Worm (Caenorhabditis elegans) whole organism, dauer: Measurements from ENCODE around the gene fipr-21.

Experiments
- unc-62 ChIP-seq: sonication (generic microtip); optimal IDR thresholded peaks from 2 replicates; lab custom pipeline; 2017; ENCODE audit warnings: missing biosample characterization, missing genetic modification reagents, missing genetic modification characterization

fipr-21 gene

DNA sequence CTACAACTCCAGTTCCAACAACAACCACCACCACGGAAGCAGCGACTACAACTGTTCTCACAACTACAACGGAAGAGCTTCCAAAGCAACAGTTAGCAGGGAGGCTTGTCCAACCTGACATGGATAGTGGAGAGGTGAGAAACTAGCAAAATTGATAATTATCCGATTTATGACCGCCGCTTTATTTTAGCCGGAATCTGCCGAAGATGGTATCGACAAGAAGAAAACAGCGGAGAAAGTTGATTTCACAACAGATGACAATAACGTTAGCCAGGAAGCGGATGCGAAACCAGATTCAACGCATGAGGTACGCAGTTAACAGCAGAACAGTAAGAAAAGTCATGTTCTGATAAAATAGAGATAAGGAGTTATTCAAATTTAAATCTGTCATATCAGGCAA lies 14.1 kb downstream of the fipr-21 start:
- no peak for TF ChIP-seq unc-62 (GFP tag; lab: Kevin White, UChicago)

DNA sequence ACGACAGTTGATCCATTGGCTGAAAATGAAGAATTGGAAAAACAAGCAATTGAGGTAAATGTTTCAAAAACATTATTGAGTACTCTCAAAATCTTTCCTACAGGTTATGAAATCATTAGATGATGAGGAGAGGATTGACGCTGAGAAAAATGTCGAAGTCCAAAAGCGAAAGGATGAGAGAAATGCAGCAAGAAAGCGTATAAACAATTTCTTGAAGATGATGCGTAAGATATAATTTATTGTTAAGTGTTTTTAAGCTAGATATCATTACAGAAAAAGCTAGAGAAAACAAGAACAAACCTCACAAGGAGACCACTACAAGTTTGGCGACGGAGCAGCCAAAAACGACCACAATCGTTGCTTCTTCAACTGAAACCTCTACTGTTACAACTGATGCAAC lies 15.3 kb downstream of the fipr-21 start:
- TF ChIP-seq unc-62 (GFP tag; lab: Kevin White, UChicago) = no peak

DNA sequence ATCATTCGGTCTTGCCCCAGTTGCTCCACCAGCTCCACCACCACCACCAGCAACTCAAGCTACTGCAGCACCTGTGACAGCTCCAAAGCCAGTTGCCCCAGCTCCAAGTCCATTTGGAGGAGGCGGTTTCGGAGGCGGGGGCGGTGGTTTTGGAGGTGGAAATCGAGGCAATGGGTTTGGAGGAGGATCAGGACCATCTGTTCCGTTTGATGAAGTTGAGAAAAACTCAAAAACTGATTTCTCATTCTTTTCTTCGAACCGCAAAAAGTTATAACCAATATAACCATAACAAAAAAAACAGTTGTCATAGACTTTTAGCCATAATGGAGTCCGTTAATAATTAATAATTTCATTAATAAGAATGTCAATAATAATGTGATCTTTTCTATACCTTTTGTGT lies 17.1 kb downstream of the fipr-21 start:
- TF ChIP-seq unc-62 (GFP tag; lab: Kevin White, UChicago) = no peak

DNA sequence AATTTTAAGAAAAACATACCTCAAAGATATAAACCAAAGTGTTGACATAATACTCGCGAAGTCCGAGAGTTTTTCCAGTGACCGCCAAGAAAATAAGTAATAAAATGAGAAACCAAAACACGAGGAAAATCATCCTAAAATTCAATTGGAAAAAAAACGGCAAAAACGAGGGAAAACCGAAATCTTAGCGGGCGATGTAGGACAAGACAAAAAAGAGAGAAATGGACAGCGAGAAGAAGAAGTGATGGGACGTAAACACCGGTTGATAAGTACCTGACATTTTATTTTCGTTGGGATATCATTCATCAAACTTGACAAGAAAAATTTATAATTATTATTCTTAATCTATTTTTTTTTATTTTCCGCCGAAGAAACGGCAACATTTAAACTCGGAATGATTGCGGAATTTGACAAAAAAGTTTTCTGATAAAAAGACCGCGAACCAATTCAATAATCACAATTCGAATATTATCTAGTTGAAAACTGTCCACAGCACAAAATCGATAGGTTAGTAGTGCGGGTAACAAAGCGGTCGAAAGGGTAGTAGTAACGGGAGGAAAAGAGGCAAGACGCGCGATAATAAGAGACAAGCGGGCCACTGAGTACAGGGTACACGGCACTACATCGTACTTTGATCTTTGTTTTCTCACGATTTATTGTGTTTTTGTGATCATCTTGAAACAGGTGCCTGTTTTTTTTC lies 23.1 kb downstream of the fipr-21 start, which contains the start of gene acl-5:
acl-5 (minus strand) TSS at position 134 of the 700 bp plus-strand sequence.
- no peak for TF ChIP-seq unc-62 (GFP tag; lab: Kevin White, UChicago)

DNA sequence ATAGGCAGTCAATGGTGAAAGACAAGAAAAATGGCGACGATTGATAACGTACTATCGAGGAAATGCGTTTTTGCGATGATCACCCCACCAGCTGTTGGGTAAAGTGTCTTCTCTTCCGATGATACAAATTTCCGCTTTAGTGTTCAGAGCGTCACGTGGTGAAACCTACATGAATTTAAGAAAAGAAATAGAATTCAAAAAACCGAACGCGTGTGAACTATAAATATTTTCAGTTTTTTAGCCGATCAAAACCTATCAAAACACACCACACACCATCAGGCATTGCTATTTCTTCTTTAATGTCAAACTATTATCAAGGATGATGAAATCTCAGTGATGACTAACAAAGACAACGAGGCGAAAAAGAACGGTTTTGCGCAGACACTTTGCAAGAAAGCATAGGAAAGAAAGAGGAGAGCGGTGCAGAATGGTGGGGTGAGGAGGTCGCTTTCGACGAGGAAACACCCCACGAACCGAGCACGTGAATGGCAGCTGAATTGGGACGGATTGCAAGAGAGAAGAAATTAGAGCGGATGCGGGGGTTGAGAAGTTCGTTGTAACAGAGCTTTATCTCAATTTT lies 27.8 kb downstream of the fipr-21 start:
- no peak for TF ChIP-seq unc-62 (GFP tag; lab: Kevin White, UChicago)

DNA sequence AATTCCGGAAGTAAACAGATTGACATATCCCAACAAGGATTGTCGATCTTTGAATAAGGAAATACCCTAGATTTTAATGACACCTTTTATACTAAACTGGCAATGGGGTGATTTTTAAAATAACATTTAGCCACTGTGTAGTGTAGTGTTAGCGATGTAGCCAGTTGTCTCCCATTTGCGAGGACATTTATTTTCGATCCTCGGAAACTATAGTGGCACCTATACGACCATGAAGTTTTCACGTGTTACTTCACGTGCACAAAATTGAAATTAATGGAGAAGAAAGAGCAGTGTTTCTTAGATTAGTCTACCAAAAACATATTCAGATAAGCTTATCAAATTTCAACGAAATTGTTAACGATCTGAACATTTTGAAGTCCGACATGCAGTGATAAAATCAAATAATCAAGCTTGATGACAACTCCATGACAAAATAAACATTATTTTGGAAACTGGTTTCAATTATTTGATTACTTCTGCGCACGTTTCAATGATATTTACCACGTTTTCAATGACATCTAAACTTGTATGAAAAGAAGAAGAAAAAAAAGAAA lies 29.0 kb downstream of the fipr-21 start, which contains the start of gene R07E3.4:
R07E3.4 (minus strand) TSS at position 51 of the 554 bp plus-strand sequence.
- no peak for TF ChIP-seq unc-62 (GFP tag; lab: Kevin White, UChicago)

DNA sequence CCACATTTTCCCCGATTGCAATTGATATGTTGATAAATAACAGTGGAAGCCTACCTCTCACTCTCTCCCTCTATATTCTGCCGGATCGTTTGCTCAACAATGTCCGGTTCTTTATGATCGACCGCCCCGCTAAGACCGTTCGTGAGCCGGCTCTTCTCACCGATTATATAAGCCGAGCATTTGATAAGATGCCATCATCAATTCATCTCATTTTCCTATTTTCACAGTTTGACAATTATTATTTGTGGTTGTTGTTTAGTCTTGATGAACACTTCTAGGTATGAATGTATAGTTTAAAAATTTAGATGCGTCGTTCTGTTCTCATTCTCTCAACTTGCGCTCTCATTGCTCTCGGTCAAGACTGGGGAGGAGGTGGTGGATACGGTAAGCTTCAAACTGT lies 31.8 kb downstream of the fipr-21 start, which contains the start of gene idpa-3:
idpa-3 (plus strand) TSS at position 301 of the 400 bp plus-strand sequence.
- TF ChIP-seq unc-62 (GFP tag; lab: Kevin White, UChicago) = no peak

DNA sequence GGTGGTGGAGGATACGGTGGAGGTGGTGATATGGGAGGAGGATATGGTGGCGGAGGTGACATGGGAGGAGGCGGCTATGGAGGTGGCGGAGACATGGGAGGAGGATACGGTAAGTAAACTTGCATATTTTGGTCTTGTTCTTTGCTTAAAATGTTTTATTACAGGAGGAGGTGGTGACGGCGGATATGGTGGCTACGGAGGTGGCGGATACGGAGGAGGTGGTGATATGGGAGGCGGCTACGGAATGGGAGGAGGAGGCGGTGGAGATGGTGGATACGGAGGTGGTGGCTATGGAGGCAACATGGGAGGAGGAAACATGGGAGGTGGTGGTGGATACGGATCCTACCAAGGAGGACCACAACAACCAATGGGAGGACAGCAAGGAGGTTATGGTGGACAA lies 32.3 kb downstream of the fipr-21 start:
- TF ChIP-seq unc-62 (GFP tag; lab: Kevin White, UChicago) = no peak

DNA sequence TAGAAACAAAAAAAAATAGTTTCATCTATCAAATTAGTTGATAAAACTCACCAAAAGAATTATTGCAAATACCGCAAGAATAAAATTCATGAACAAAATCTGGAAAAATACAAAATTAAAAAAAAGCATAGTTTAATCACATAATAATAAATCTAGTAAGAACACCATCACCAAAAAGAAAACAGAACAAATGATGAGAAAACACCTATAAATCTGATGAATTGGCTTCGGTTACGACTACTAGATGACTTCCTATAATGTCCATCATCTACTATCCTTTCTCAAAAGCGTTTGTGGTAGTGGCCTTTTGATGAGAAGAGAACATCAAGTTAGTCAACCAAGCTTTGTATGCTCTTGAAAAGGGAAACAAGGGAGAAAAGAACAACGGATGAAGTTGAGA lies 33.8 kb downstream of the fipr-21 start, which contains the start of gene cut-5:
cut-5 (minus strand) TSS at position 101 of the 400 bp plus-strand sequence.
- TF ChIP-seq unc-62 (GFP tag; lab: Kevin White, UChicago) = no peak

DNA sequence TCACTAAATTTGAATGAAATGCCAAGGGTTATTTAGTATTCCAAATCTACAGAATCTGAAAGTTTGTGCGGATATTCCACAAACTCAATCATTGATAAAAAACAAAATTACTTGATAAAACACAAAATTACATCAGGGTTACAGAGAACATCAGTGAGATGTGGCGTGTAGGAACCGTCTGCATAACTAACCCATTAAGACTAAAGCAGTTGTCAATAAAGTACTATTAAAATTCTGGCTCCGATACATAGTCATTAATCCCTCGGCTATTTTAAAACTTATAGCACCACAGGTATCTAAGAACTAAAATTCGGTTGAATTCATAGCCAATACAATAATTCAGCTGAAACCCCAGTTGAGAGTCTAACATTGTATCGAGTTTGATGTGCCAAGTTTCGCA lies 34.4 kb downstream of the fipr-21 start:
- TF ChIP-seq unc-62 (GFP tag; lab: Kevin White, UChicago) = no peak

DNA sequence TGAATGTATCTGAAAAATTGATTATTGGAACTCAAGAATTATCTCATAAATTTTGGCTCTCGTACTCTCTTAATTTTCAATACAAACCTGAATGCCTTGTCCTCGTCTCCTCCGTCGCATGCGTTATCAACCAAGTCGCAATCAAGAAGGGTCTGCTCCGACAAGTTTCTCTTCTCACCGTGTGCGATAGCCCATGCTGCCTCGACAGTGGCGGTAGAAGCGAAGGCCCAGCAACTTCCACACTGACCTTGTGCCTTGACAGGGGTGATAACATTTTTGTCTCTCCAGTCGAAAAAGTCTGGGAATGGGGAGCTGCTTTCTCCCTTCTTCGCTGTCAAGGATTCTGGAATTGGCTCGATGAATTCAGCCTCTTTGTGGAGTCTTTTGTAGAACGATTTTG lies 35.7 kb downstream of the fipr-21 start:
- TF ChIP-seq unc-62 (GFP tag; lab: Kevin White, UChicago) = no peak

DNA sequence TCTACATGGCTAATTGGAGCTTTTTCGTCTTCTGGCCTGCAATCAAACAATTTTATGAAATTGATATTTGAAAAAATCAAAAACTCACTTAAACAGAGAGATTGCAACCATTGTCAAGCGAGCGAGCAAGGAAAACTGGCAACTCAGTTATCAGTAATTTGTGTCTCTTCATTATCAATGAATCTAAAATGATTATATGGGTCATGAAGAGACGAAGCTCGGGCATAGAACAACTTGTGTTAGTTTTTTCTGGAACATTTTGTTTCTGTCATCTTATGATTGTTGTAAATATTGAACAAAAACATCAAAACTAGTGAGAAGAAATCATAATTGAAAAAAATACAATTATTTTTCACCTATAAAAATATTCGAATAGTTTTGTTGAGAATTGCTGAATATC lies 36.7 kb downstream of the fipr-21 start, which contains the start of gene R07E3.1:
R07E3.1 (minus strand) TSS at position 176 of the 400 bp plus-strand sequence.
- TF ChIP-seq unc-62 (GFP tag; lab: Kevin White, UChicago) = no peak

DNA sequence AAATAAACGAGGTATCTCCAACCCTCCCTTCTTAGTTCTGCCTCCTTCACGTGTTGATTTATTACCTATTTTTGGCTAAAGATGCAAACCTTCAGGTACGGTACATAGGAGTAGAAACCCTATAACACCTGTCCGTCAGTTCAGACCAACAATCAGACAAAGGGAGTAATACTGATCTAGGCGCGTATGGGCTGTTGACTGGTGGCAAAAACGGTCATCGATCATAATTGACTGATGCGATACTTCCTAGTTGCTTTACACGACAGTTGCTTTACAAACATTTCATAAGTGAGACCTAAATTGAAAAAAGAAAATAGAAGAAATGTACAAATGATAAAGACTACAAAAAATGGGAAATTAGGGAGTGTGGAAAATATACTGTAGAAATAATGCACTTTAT lies 45.8 kb downstream of the fipr-21 start:
- TF ChIP-seq unc-62 (GFP tag; lab: Kevin White, UChicago) = no peak

DNA sequence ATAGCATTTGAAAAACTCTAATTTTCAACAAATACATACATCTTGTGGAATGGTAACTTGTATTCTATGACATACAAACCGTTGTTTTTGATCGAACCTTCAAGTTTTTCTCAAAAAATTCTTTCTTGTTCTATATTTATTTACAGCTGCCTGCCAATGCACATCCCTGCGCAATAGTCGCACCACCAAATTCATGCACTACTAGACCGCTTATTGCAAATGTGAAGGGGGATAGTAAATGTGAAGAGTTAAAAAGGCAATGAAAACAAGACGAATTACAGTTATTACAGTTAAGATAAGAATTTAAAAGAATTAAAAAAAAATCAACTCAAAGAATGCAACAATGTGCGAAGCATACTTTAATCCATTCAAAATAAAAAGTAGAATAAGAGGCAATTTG lies 49.5 kb downstream of the fipr-21 start:
- no peak for TF ChIP-seq unc-62 (GFP tag; lab: Kevin White, UChicago)
